Fruit fly (Drosophila melanogaster): Measurements from ENCODE around the gene Aduk.

Aduk gene

dm6 chr3R:9337402-9338254 lies 3.1 kb upstream of the Aduk start (continued):
- TF ChIP-seq eve (GFP tag; optimal IDR thresholded peaks at IDR 0.05) (peak in 1 of 2 experiments; percentile 68), CG17612 (GFP tag; IDR thresholded peaks at IDR 0.05) (no peak), CG7987 (GFP tag; optimal IDR thresholded peaks at IDR 0.05) (peak; percentile 51), CG12071 (GFP tag; optimal IDR thresholded peaks at IDR 0.05) (peak; percentile 24), cwo (GFP tag; optimal IDR thresholded peaks at IDR 0.05) (peak; percentile 4), Opbp (GFP tag; IDR thresholded peaks at IDR 0.05; ENCODE audit: partially characterized antibody) (no peak), CG9817 (tag; optimal IDR thresholded peaks at IDR 0.05) (no peak), luna (GFP tag; optimal IDR thresholded peaks at IDR 0.05) (no peak), CG12769 (tag; optimal IDR thresholded peaks at IDR 0.05) (peak; percentile 32), Antp (GFP tag; optimal IDR thresholded peaks at IDR 0.05) (no peak), hkb (optimal IDR thresholded peaks at IDR 0.05) (no peak), hkb (GFP tag; IDR thresholded peaks at IDR 0.05) (no peak), CG13123 (GFP tag; optimal IDR thresholded peaks at IDR 0.05) (no peak), CG9932 (GFP tag; IDR thresholded peaks at IDR 0.05) (no peak), CG8089 (GFP tag; optimal IDR thresholded peaks at IDR 0.05) (no peak), CG8290 (GFP tag; optimal IDR thresholded peaks at IDR 0.05) (no peak), CG8290 (tag; optimal IDR thresholded peaks at IDR 0.05) (peak in 1 of 2 experiments; percentile 57), Hmx (GFP tag; optimal IDR thresholded peaks at IDR 0.05) (no peak), NfI (GFP tag; optimal IDR thresholded peaks at IDR 0.05) (no peak), fd3F (GFP tag; optimal IDR thresholded peaks at IDR 0.05) (no peak), Mrtf (GFP tag; IDR thresholded peaks at IDR 0.05) (no peak), Xrp1 (GFP tag; IDR thresholded peaks at IDR 0.05) (no peak), Mes4 (GFP tag; optimal IDR thresholded peaks at IDR 0.05) (no peak), CG34422 (GFP tag; IDR thresholded peaks at IDR 0.05) (no peak; the same call in 2 of the 3 replicates), HLHmδ (GFP tag; optimal IDR thresholded peaks at IDR 0.05) (peak; percentile 9), CG3281 (GFP tag; optimal IDR thresholded peaks at IDR 0.05) (peak; percentile 29), abd-A (tag; optimal IDR thresholded peaks at IDR 0.05) (peak; percentile 41), cad (GFP tag; optimal IDR thresholded peaks at IDR 0.05) (no peak), gcm2 (GFP tag; optimal IDR thresholded peaks at IDR 0.05) (no peak), oc (tag; optimal IDR thresholded peaks at IDR 0.05) (no peak), Atf-2 (GFP tag; optimal IDR thresholded peaks at IDR 0.05) (no peak), wek (GFP tag; optimal IDR thresholded peaks at IDR 0.05) (peak; percentile 25), sqz (GFP tag; optimal IDR thresholded peaks at IDR 0.05) (no peak), zen (tag; optimal IDR thresholded peaks at IDR 0.05) (no peak), CG10565 (GFP tag; optimal IDR thresholded peaks at IDR 0.05) (no peak), pfk (GFP tag; optimal IDR thresholded peaks at IDR 0.05) (peak; percentile 9), CG14441 (GFP tag; IDR thresholded peaks at IDR 0.05) (peak; percentile 40; the same call in 1 of the 2 replicates), sens (GFP tag) (peak; percentile 58), CG12219 (GFP tag; optimal IDR thresholded peaks at IDR 0.05) (no peak), mirr (GFP tag; optimal IDR thresholded peaks at IDR 0.05) (peak; percentile 53)

dm6 chr3R:9331861-9332260 lies 2.7 kb downstream of the Aduk start, which contains the start of gene CG16749:
CG16749 (minus strand) TSS chr3R:9331885.
- TF ChIP-seq exex (tag; optimal IDR thresholded peaks at IDR 0.05) (peak; percentile 93), sug (tag; optimal IDR thresholded peaks at IDR 0.05) (peak; percentile 10), Six4 (GFP tag; optimal IDR thresholded peaks at IDR 0.05) (no peak), CG18476 (GFP tag; optimal IDR thresholded peaks at IDR 0.05) (no peak), GATAe (GFP tag; conservative IDR thresholded peaks at IDR 0.05) (peak; percentile 26; the same call in 1 of the 2 replicates), CG10462 (GFP tag; optimal IDR thresholded peaks at IDR 0.05) (no peak), grn (GFP tag; optimal IDR thresholded peaks at IDR 0.05) (peak; percentile 21), sqz (GFP tag; optimal IDR thresholded peaks at IDR 0.05) (no peak), Bdp1 (GFP tag; optimal IDR thresholded peaks at IDR 0.05) (no peak), CG10147 (GFP tag; optimal IDR thresholded peaks at IDR 0.05) (no peak), hkb (optimal IDR thresholded peaks at IDR 0.05) (peak; percentile 33), hkb (GFP tag; IDR thresholded peaks at IDR 0.05) (no peak), CG7556 (GFP tag; optimal IDR thresholded peaks at IDR 0.05) (no peak)

Measured in whole organism, embryonic.